Worm (Caenorhabditis elegans): ENCODE measurements around the gene nas-23.

nas-23 gene

ce11 chrII:7529078-7529683 is 35.7 kb upstream of the nas-23 start, which contains the start of gene ZK1290.5 (continued):
- 0 out of 2 replicates have a peak, but pooled peaks have one; percentile 43 for TF ChIP-seq Y53G8AR.9 (GFP tag; conservative IDR thresholded peaks at IDR 0.05)
- peak; percentile 94 for TF ChIP-seq lin-40 (tag; optimal IDR thresholded peaks at IDR 0.05)
- TF ChIP-seq Y56A3A.18 (GFP tag; IDR thresholded peaks at IDR 0.05) = no peak
- peak; percentile 65 for TF ChIP-seq hmg-1.2 (GFP tag; IDR thresholded peaks at IDR 0.05)
- peak; percentile 85 for TF ChIP-seq ztf-22 (GFP tag; optimal IDR thresholded peaks at IDR 0.05)
- TF ChIP-seq F39B2.1 (GFP tag; IDR thresholded peaks at IDR 0.05) = no peak
- peak; percentile 53 for TF ChIP-seq gei-17 (GFP tag; optimal IDR thresholded peaks at IDR 0.05)
- no peak for TF ChIP-seq D2030.7 (GFP tag; IDR thresholded peaks at IDR 0.05)
- TF ChIP-seq attf-6 (GFP tag; IDR thresholded peaks at IDR 0.05) = no peak
- TF ChIP-seq repo-1 (tag; optimal IDR thresholded peaks at IDR 0.05) = peak; percentile 72
- peak; percentile 55 for TF ChIP-seq tbp1 (GFP tag; optimal IDR thresholded peaks at IDR 0.05)
- peak; percentile 19 for TF ChIP-seq ztf-18 (tag; optimal IDR thresholded peaks at IDR 0.05)
- no peak for TF ChIP-seq Y67H2A.10 (GFP tag; conservative IDR thresholded peaks at IDR 0.05)
- no peak for TF ChIP-seq C17E4.6 (GFP tag; IDR thresholded peaks at IDR 0.05)
- TF ChIP-seq let-607 (tag; optimal IDR thresholded peaks at IDR 0.05) = peak; percentile 25 to 87
- TF ChIP-seq lin-54 (GFP tag; optimal IDR thresholded peaks at IDR 0.05) = peak; percentile 60
- TF ChIP-seq K11D2.4 (GFP tag; IDR thresholded peaks at IDR 0.05) = peak; percentile 89
- TF ChIP-seq lsy-27 (tag; optimal IDR thresholded peaks at IDR 0.05; ENCODE audit: borderline replicate concordance, insufficient read depth) = no peak

DNA sequence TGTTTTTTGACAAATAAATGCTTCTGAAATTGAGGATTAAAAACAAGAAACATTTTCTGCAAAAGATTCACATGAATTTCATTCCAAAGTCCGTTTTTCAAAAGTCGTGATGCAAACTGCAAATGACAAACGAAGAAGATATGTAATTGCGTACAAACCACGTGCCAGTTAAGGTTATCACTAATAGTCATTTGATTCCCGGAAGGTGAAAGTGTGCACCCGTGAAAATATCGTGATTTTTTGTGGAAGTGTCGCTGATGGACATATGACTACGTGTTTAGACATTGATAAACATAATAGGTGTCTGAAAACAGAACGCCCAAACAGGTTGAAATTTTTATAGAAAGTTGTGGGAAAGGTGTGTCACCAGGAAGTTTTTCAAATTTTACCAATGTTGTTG is 34.7 kb upstream of the nas-23 start:
- TF ChIP-seq chd-7 (tag; optimal IDR thresholded peaks at IDR 0.05) = peak; percentile 72
- TF ChIP-seq attf-3 (GFP tag; conservative IDR thresholded peaks at IDR 0.05) = no peak
- TF ChIP-seq snpc-1.1 (tag; optimal IDR thresholded peaks at IDR 0.05; ENCODE audit: insufficient read depth) = no peak
- peak; percentile 62; the same call in 1 of the 2 replicates for TF ChIP-seq let-526 (GFP tag; IDR thresholded peaks at IDR 0.05)
- no peak for TF ChIP-seq F39B2.1 (GFP tag; IDR thresholded peaks at IDR 0.05)
- no peak for TF ChIP-seq rcor-1 (GFP tag; IDR thresholded peaks at IDR 0.05)
- no peak for TF ChIP-seq mcd-1 (GFP tag; IDR thresholded peaks at IDR 0.05)
- TF ChIP-seq F33H1.4 (GFP tag; IDR thresholded peaks at IDR 0.05) = no peak
- TF ChIP-seq unc-62 (GFP tag; optimal IDR thresholded peaks at IDR 0.05) = no peak
- no peak for TF ChIP-seq xnd-1 (tag; optimal IDR thresholded peaks at IDR 0.05)
- TF ChIP-seq sdz-38 (tag; optimal IDR thresholded peaks at IDR 0.05) = no peak
- no peak for TF ChIP-seq hmg-20 (GFP tag; IDR thresholded peaks at IDR 0.05)
- no peak for TF ChIP-seq fkh-3 (tag; optimal IDR thresholded peaks at IDR 0.05)
- TF ChIP-seq B0261.1 (tag; optimal IDR thresholded peaks at IDR 0.05) = no peak
- TF ChIP-seq ccch-3 (GFP tag; optimal IDR thresholded peaks at IDR 0.05) = no peak
- no peak for TF ChIP-seq egrh-3 (GFP tag; IDR thresholded peaks at IDR 0.05)
- TF ChIP-seq dpl-1 (GFP tag; optimal IDR thresholded peaks at IDR 0.05) = no peak
- 0 out of 2 replicates have a peak, but pooled peaks have one; percentile 41 for TF ChIP-seq F37B4.10 (GFP tag; IDR thresholded peaks at IDR 0.05)
- TF ChIP-seq snpc-1.3 (tag; optimal IDR thresholded peaks at IDR 0.05; ENCODE audit: insufficient read depth) = no peak
- TF ChIP-seq repo-1 (tag; optimal IDR thresholded peaks at IDR 0.05) = no peak
- TF ChIP-seq attf-6 (GFP tag; IDR thresholded peaks at IDR 0.05) = no peak
- no peak for TF ChIP-seq gei-17 (GFP tag; optimal IDR thresholded peaks at IDR 0.05)
- TF ChIP-seq ztf-6 (GFP tag; IDR thresholded peaks at IDR 0.05) = no peak
- no peak for TF ChIP-seq ceh-100 (GFP tag; IDR thresholded peaks at IDR 0.05)
- TF ChIP-seq pha-4 (tag; optimal IDR thresholded peaks at IDR 0.05) = no peak
- no peak for TF ChIP-seq lin-35 (GFP tag; optimal IDR thresholded peaks at IDR 0.05)
- TF ChIP-seq somi-1 (GFP tag; optimal IDR thresholded peaks at IDR 0.05) = peak; percentile 20
- TF ChIP-seq him-1 (tag; optimal IDR thresholded peaks at IDR 0.05) = no peak
- no peak for TF ChIP-seq hlh-12 (tag; optimal IDR thresholded peaks at IDR 0.05)
- no peak for TF ChIP-seq ztf-18 (tag; optimal IDR thresholded peaks at IDR 0.05)
- TF ChIP-seq ekl-4 (GFP tag; IDR thresholded peaks at IDR 0.05) = no peak
- 0 out of 2 replicates have a peak, but pooled peaks have one; percentile 44 for TF ChIP-seq hsf-1 (GFP tag; IDR thresholded peaks at IDR 0.05)
- peak; percentile 67 for TF ChIP-seq nhr-80 (tag; optimal IDR thresholded peaks at IDR 0.05)

Measured in whole organism, young adult.